Worm (Caenorhabditis elegans) whole organism, young adult: ENCODE data around the gene D1053.2.

Source experiments
- madf-8 ChIP-seq: fragments of 200-800 bp; sonication (Bioruptor generic); conservative IDR thresholded peaks from 2 replicates; pipeline ENCODE4 v1.3.6; 2022; ENCODE audit warnings: missing genetic modification reagents, missing genetic modification characterization, missing compliant biosample characterization
- unc-62 ChIP-seq: fragments of 150-350 bp; optimal IDR thresholded peaks from 2 replicates; lab custom pipeline; 2014; ENCODE audit warnings: missing biosample characterization, missing genetic modification reagents, missing genetic modification characterization

DNA sequence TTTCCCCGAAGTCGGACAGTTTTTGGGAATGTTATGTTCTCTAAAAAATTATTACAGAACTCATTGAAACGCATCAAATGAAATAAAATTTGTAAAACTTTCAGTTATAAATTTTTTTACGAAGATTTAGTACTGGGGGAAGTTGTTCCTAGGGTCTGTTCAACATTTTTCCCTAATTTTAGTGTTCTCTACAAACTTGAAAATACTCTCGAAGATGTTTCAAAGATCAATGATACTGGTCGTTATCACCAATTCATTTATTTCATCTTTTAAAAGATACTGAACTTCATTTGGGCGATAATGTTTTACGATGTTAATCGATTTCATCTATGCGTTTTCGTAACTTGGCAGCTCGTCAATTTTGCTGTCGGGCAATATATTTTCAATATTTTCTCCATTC lies 25.7 kb upstream of the D1053.2 start, which contains the start of gene C44C10.3:
- TF ChIP-seq madf-8 (GFP tag; lab: Robert Waterston, UW) (no peak), unc-62 (GFP tag; lab: Kevin White, UChicago) (no peak)
